Worm (Caenorhabditis elegans): ENCODE measurements around the gene Y73B6BL.31.

Y73B6BL.31 gene

ce11 chrIV:6427223-6427622 lies 14.5 kb upstream of the Y73B6BL.31 start:
- TF ChIP-seq ceh-20 (GFP tag; IDR thresholded peaks at IDR 0.05) (no peak), Y5F2A.4 (GFP tag; optimal IDR thresholded peaks at IDR 0.05) (no peak), spr-3 (GFP tag; optimal IDR thresholded peaks at IDR 0.05) (no peak), skn-1 (tag; optimal IDR thresholded peaks at IDR 0.05) (no peak), lir-3 (tag; optimal IDR thresholded peaks at IDR 0.05) (no peak), zag-1 (tag; optimal IDR thresholded peaks at IDR 0.05) (no peak), daf-19 (GFP tag; conservative IDR thresholded peaks at IDR 0.05) (no peak), arid-1 (GFP tag; conservative IDR thresholded peaks at IDR 0.05) (no peak), nhr-76 (tag; optimal IDR thresholded peaks at IDR 0.05) (no peak), mdt-29 (GFP tag; IDR thresholded peaks at IDR 0.05) (no peak), duxl-1 (tag; optimal IDR thresholded peaks at IDR 0.05; ENCODE audit: poor library complexity) (no peak), ceh-32 (tag; optimal IDR thresholded peaks at IDR 0.05; ENCODE audit: poor library complexity) (no peak), ceh-28 (tag; optimal IDR thresholded peaks at IDR 0.05) (no peak), ama-1 (optimal IDR thresholded peaks at IDR 0.05) (no peak)

- TF ChIP-seq unc-62 (GFP tag; optimal IDR thresholded peaks at IDR 0.05 in 1 of 2) (no peak), unc-62 (tag; optimal IDR thresholded peaks at IDR 0.05) (no peak), spr-1 (tag; optimal IDR thresholded peaks at IDR 0.05) (no peak), ZK546.5 (tag; optimal IDR thresholded peaks at IDR 0.05) (no peak), ces-1 (GFP tag; optimal IDR thresholded peaks at IDR 0.05) (no peak), F44E2.7 (GFP tag; IDR thresholded peaks at IDR 0.05) (no peak), madf-5 (GFP tag; IDR thresholded peaks at IDR 0.05) (no peak), dpl-1 (GFP tag; optimal IDR thresholded peaks at IDR 0.05) (no peak), nhr-237 (tag; optimal IDR thresholded peaks at IDR 0.05) (no peak), pha-4 (GFP tag; IDR thresholded peaks at IDR 0.05) (no peak), pha-4 (tag; optimal IDR thresholded peaks at IDR 0.05) (no peak), snpc-1.2 (GFP tag; IDR thresholded peaks at IDR 0.05) (no peak), unc-39 (tag; optimal IDR thresholded peaks at IDR 0.05) (no peak), F26F4.8 (GFP tag; conservative IDR thresholded peaks at IDR 0.05) (no peak), ceh-20 (GFP tag; IDR thresholded peaks at IDR 0.05) (no peak), jun-1 (tag; optimal IDR thresholded peaks at IDR 0.05) (no peak), ceh-62 (tag; optimal IDR thresholded peaks at IDR 0.05) (no peak), skn-1 (tag; optimal IDR thresholded peaks at IDR 0.05) (no peak), zip-11 (GFP tag; IDR thresholded peaks at IDR 0.05) (no peak), php-3 (GFP tag; IDR thresholded peaks at IDR 0.05) (no peak), nhr-77 (tag; optimal IDR thresholded peaks at IDR 0.05) (no peak), nhr-41 (GFP tag; IDR thresholded peaks at IDR 0.05) (no peak)
Measured at ce11 chrIV:6431582-6431981, 10.1 kb upstream of the Y73B6BL.31 start, which contains the start of gene acp-7. TSS of gene acp-7 (minus strand) at chrIV:6431682.

ce11 chrIV:6432375-6432774 lies 9.3 kb upstream of the Y73B6BL.31 start:
- TF ChIP-seq nhr-42 (GFP tag; IDR thresholded peaks at IDR 0.05) (no peak), hlh-11 (tag; optimal IDR thresholded peaks at IDR 0.05) (peak; percentile 15), php-3 (GFP tag; IDR thresholded peaks at IDR 0.05) (peak; percentile 98), pqm-1 (tag; optimal IDR thresholded peaks at IDR 0.05) (peak; percentile 39), dmd-6 (GFP tag; IDR thresholded peaks at IDR 0.05) (peak; percentile 68), ctbp-1 (GFP tag; IDR thresholded peaks at IDR 0.05) (no peak), mep-1 (tag; optimal IDR thresholded peaks at IDR 0.05) (no peak), nhr-102 (tag; optimal IDR thresholded peaks at IDR 0.05) (no peak), rbr-2 (tag; optimal IDR thresholded peaks at IDR 0.05) (no peak), spr-3 (GFP tag; optimal IDR thresholded peaks at IDR 0.05) (no peak), saeg-2 (GFP tag; IDR thresholded peaks at IDR 0.05) (no peak), attf-4 (tag; optimal IDR thresholded peaks at IDR 0.05) (no peak), daf-16 (GFP tag; optimal IDR thresholded peaks at IDR 0.05) (no peak), daf-16 (tag; optimal IDR thresholded peaks at IDR 0.05) (peak; percentile 57), egl-27 (tag; optimal IDR thresholded peaks at IDR 0.05) (no peak), lsy-2 (tag; optimal IDR thresholded peaks at IDR 0.05) (no peak), dve-1 (tag; optimal IDR thresholded peaks at IDR 0.05; ENCODE audit: insufficient read depth) (peak; percentile 74), nhr-6 (tag; optimal IDR thresholded peaks at IDR 0.05) (no peak), zfp-3 (GFP tag; conservative IDR thresholded peaks at IDR 0.05) (no peak), lin-13 (GFP tag; optimal IDR thresholded peaks at IDR 0.05) (no peak)

Data from whole organism, L4 larva.